Worm (Caenorhabditis elegans): ENCODE results near the gene ZK1127.12.

The ZK1127.12 gene

ce11 chrII:7095970-7096369, 44.1 kb downstream of the ZK1127.12 start:
- no peak for TF ChIP-seq unc-62 (GFP tag; optimal IDR thresholded peaks at IDR 0.05)

ce11 chrII:7098578-7098977, 46.7 kb downstream of the ZK1127.12 start, which contains the start of gene mct-5:
TSS of gene mct-5 (minus strand) at chrII:7098593.
- TF ChIP-seq unc-62 (GFP tag; optimal IDR thresholded peaks at IDR 0.05) = no peak

ce11 chrII:7099231-7099630, 47.4 kb downstream of the ZK1127.12 start:
- no peak for TF ChIP-seq unc-62 (GFP tag; optimal IDR thresholded peaks at IDR 0.05)

- no peak for TF ChIP-seq unc-62 (GFP tag; optimal IDR thresholded peaks at IDR 0.05)
Observed at ce11 chrII:7100838-7101237, 49.0 kb downstream of the ZK1127.12 start, which contains the start of gene mmaa-1. TSS of gene mmaa-1 (minus strand) at chrII:7101165.

ce11 chrII:7102288-7102687, 50.4 kb downstream of the ZK1127.12 start:
- TF ChIP-seq unc-62 (GFP tag; optimal IDR thresholded peaks at IDR 0.05) = no peak

All from whole organism, dauer.